Worm (Caenorhabditis elegans) whole organism, young adult: Measurements from ENCODE around the gene ZK1098.9.

Experiments used
- D2030.7 ChIP-seq: fragments of 200-800 bp; sonication (Bioruptor generic); IDR thresholded peaks from 2 replicates; pipeline ENCODE4 v1.3.6; 2022; ENCODE audit warnings: missing genetic modification reagents, missing genetic modification characterization, missing compliant biosample characterization
- F37B4.10 ChIP-seq: fragments of 200-800 bp; sonication (Bioruptor generic); IDR thresholded peaks from 2 replicates; pipeline ENCODE4 v1.3.6; 2022; ENCODE audit warnings: missing genetic modification characterization, missing compliant biosample characterization
- K11D2.4 ChIP-seq: fragments of 200-800 bp; sonication (Bioruptor generic); IDR thresholded peaks from 2 replicates; pipeline ENCODE4 v1.3.6; 2022; ENCODE audit warnings: missing genetic modification reagents, missing genetic modification characterization, missing compliant biosample characterization
- T07F8.4 ChIP-seq: sonication (generic microtip); optimal IDR thresholded peaks from 2 replicates; lab custom pipeline; 2016; ENCODE audit warnings: mild to moderate bottlenecking, missing genetic modification characterization, moderate library complexity, missing compliant biosample characterization
- T26A5.8 ChIP-seq: sonication (generic microtip); optimal IDR thresholded peaks from 2 replicates; lab custom pipeline; 2016; ENCODE audit warnings: missing genetic modification characterization, missing compliant biosample characterization
- Y53G8AR.9 ChIP-seq: fragments of 200-800 bp; sonication (Bioruptor generic); conservative IDR thresholded peaks from 2 replicates; pipeline ENCODE4 v1.3.6; 2022; ENCODE audit warnings: missing genetic modification reagents, missing genetic modification characterization, missing compliant biosample characterization
- akir-1 ChIP-seq: fragments of 200-800 bp; sonication (Bioruptor generic); optimal IDR thresholded peaks from 2 replicates; lab custom pipeline; 2018; ENCODE audit warnings: mild to moderate bottlenecking, missing genetic modification characterization, moderate library complexity, missing compliant biosample characterization
- atf-7 ChIP-seq: sonication (generic microtip); optimal IDR thresholded peaks from 2 replicates; lab custom pipeline; 2017; ENCODE audit warnings: mild to moderate bottlenecking, missing genetic modification characterization, missing compliant biosample characterization
- cebp-1 ChIP-seq, 2 experiments: fragments of 200-800 bp in 1 of 2; sonication (Bioruptor generic) in 1 of 2; sonication (generic microtip) in 1 of 2; IDR thresholded peaks in 1 of 2; optimal IDR thresholded peaks in 1 of 2; 2 replicates each; pipeline versions ENCODE4 v1.3.6 to Lab custom; 2017 to 2022; ENCODE audit warnings: missing compliant biosample characterization in 2 of 2, missing genetic modification characterization in 2 of 2, mild to moderate bottlenecking in 1 of 2, missing genetic modification reagents in 1 of 2, moderate library complexity in 1 of 2
- ceh-79 ChIP-seq: sonication (generic microtip); optimal IDR thresholded peaks from 2 replicates; lab custom pipeline; 2017; ENCODE audit warnings: mild to moderate bottlenecking, missing genetic modification characterization, missing compliant biosample characterization
- ceh-91 ChIP-seq: fragments of 200-800 bp; sonication (Bioruptor generic); IDR thresholded peaks from 2 replicates; pipeline ENCODE4 v1.3.6; 2022; ENCODE audit warnings: missing genetic modification reagents, missing genetic modification characterization, missing compliant biosample characterization
- dpff-1 ChIP-seq: sonication (generic microtip); optimal IDR thresholded peaks from 2 replicates; lab custom pipeline; 2017; ENCODE audit warnings: mild to moderate bottlenecking, missing genetic modification characterization, missing compliant biosample characterization
- ets-4 ChIP-seq: fragments of 200-800 bp; sonication (Bioruptor generic); optimal IDR thresholded peaks from 2 replicates; lab custom pipeline; 2018; ENCODE audit warnings: mild to moderate bottlenecking, missing genetic modification characterization, missing compliant biosample characterization
- hlh-26 ChIP-seq: fragments of 200-800 bp; sonication (Bioruptor generic); conservative IDR thresholded peaks from 2 replicates; pipeline ENCODE4 v1.3.6; 2022; ENCODE audit warnings: missing genetic modification reagents, missing genetic modification characterization, missing compliant biosample characterization
- hrde-1 ChIP-seq: sonication (generic microtip); optimal IDR thresholded peaks from 2 replicates; lab custom pipeline; 2016; ENCODE audit warnings: missing genetic modification characterization, mild to moderate bottlenecking, missing compliant biosample characterization, moderate library complexity, missing genotype, missing genetic modification reagents, borderline replicate concordance
- let-607 ChIP-seq, 2 experiments: fragments of 200-800 bp in 1 of 2; sonication (Bioruptor generic) in 1 of 2; sonication (generic microtip) in 1 of 2; optimal IDR thresholded peaks; 2 replicates each; lab custom pipeline; 2016 to 2018; ENCODE audit warnings: mild to moderate bottlenecking in 2 of 2, missing compliant biosample characterization in 2 of 2, missing genetic modification characterization in 2 of 2, moderate library complexity in 2 of 2, missing genotype in 1 of 2
- lin-26 ChIP-seq: fragments of 200-800 bp; sonication (Bioruptor generic); IDR thresholded peaks from 2 replicates; pipeline ENCODE4 v1.3.6; 2022; ENCODE audit warnings: missing genetic modification reagents, missing genetic modification characterization, missing compliant biosample characterization
- lir-1 ChIP-seq: fragments of 200-800 bp; sonication (Bioruptor generic); conservative IDR thresholded peaks from 2 replicates; pipeline ENCODE4 v1.3.6; 2022; ENCODE audit warnings: missing genetic modification reagents, missing genetic modification characterization, missing compliant biosample characterization
- lsl-1 ChIP-seq: fragments of 200-800 bp; sonication (Bioruptor generic); optimal IDR thresholded peaks from 2 replicates; lab custom pipeline; 2018; ENCODE audit warnings: mild to moderate bottlenecking, missing genetic modification characterization, moderate library complexity, missing compliant biosample characterization
- madf-8 ChIP-seq: fragments of 200-800 bp; sonication (Bioruptor generic); conservative IDR thresholded peaks from 2 replicates; pipeline ENCODE4 v1.3.6; 2022; ENCODE audit warnings: missing genetic modification reagents, missing genetic modification characterization, missing compliant biosample characterization
- mel-28 ChIP-seq: sonication (generic microtip); optimal IDR thresholded peaks from 2 replicates; lab custom pipeline; 2016; ENCODE audit warnings: borderline replicate concordance, mild to moderate bottlenecking, missing genetic modification characterization, missing compliant biosample characterization
- mxl-1 ChIP-seq: sonication (generic microtip); optimal IDR thresholded peaks from 2 replicates; lab custom pipeline; 2016; ENCODE audit warnings: missing genetic modification characterization, missing compliant biosample characterization
- nfyb-1 ChIP-seq: fragments of 200-800 bp; sonication (Bioruptor generic); IDR thresholded peaks from 2 replicates; pipeline ENCODE4 v1.3.6; 2022; ENCODE audit warnings: missing genetic modification reagents, missing genetic modification characterization, missing compliant biosample characterization
- nhr-179 ChIP-seq: sonication (generic microtip); optimal IDR thresholded peaks from 2 replicates; lab custom pipeline; 2016; ENCODE audit warnings: mild to moderate bottlenecking, missing genetic modification characterization, missing compliant biosample characterization
- nhr-27 ChIP-seq: fragments of 200-800 bp; sonication (Bioruptor generic); optimal IDR thresholded peaks from 2 replicates; lab custom pipeline; 2018; ENCODE audit warnings: mild to moderate bottlenecking, missing genetic modification characterization, moderate library complexity, missing compliant biosample characterization
- nhr-80 ChIP-seq: sonication (generic microtip); optimal IDR thresholded peaks from 2 replicates; lab custom pipeline; 2016; ENCODE audit warnings: missing genetic modification characterization, missing compliant biosample characterization
- pbrm-1 ChIP-seq: fragments of 200-800 bp; sonication (Bioruptor generic); IDR thresholded peaks from 2 replicates; pipeline ENCODE4 v1.3.6; 2022; ENCODE audit warnings: missing genetic modification reagents, missing genetic modification characterization, missing compliant biosample characterization
- rcor-1 ChIP-seq: fragments of 200-800 bp; sonication (Bioruptor generic); IDR thresholded peaks from 2 replicates; pipeline ENCODE4 v1.3.6; 2022; ENCODE audit warnings: missing genetic modification reagents, missing genetic modification characterization, missing compliant biosample characterization
- repo-1 ChIP-seq: sonication (generic microtip); optimal IDR thresholded peaks from 2 replicates; lab custom pipeline; 2017; ENCODE audit warnings: mild to moderate bottlenecking, missing genetic modification characterization, missing compliant biosample characterization
- sdz-38 ChIP-seq: sonication (generic microtip); optimal IDR thresholded peaks from 2 replicates; lab custom pipeline; 2016; ENCODE audit warnings: missing genotype, missing genetic modification characterization, missing compliant biosample characterization
- snpc-3.4 ChIP-seq: sonication (generic microtip); optimal IDR thresholded peaks from 2 replicates; lab custom pipeline; 2017; ENCODE audit warnings: missing genetic modification characterization, mild to moderate bottlenecking, missing compliant biosample characterization, antibody characterized with exemption, moderate library complexity, missing genotype, missing genetic modification reagents
- xnd-1 ChIP-seq: sonication (generic microtip); optimal IDR thresholded peaks from 2 replicates; lab custom pipeline; 2016; ENCODE audit warnings: missing genotype, missing genetic modification reagents, missing genetic modification characterization, missing compliant biosample characterization
- ztf-25 ChIP-seq: fragments of 200-800 bp; sonication (Bioruptor generic); IDR thresholded peaks from 2 replicates; pipeline ENCODE4 v1.3.6; 2022; ENCODE audit warnings: missing genetic modification reagents, missing genetic modification characterization, missing compliant biosample characterization

Gene ZK1098.9

ce11 chrIII:9582240-9582639, 38.0 kb downstream of the ZK1098.9 start, which contains the start of gene C48B4.3 (continued):
- TF ChIP-seq mxl-1 (tag; lab: Kevin White, UChicago): no peak
- TF ChIP-seq T26A5.8 (tag; lab: Kevin White, UChicago): no peak
- TF ChIP-seq snpc-3.4 (tag; lab: Kevin White, UChicago): no peak
- TF ChIP-seq ztf-25: no peak
- TF ChIP-seq hlh-26 (GFP tag; lab: Robert Waterston, UW): no peak
- TF ChIP-seq lin-26 (GFP tag; lab: Robert Waterston, UW): no peak
- TF ChIP-seq cebp-1 (GFP tag; IDR thresholded peaks at IDR 0.05; lab: Robert Waterston, UW): no peak
- no peak for TF ChIP-seq cebp-1 (tag; optimal IDR thresholded peaks at IDR 0.05; lab: Kevin White, UChicago)

- TF ChIP-seq ceh-79 (tag; lab: Kevin White, UChicago) (no peak), D2030.7 (GFP tag; lab: Robert Waterston, UW) (no peak), K11D2.4 (GFP tag; lab: Robert Waterston, UW) (no peak), madf-8 (GFP tag; lab: Robert Waterston, UW) (no peak), xnd-1 (tag; lab: Kevin White, UChicago) (no peak), mxl-1 (tag; lab: Kevin White, UChicago) (no peak), pbrm-1 (GFP tag; lab: Robert Waterston, UW) (no peak), nhr-179 (tag; lab: Kevin White, UChicago) (no peak), mel-28 (no peak), ceh-91 (GFP tag; lab: Robert Waterston, UW) (no peak), dpff-1 (tag; lab: Kevin White, UChicago) (no peak), lir-1 (GFP tag; lab: Robert Waterston, UW) (no peak), akir-1 (GFP tag; lab: Kevin White, UChicago) (no peak), nhr-27 (tag; lab: Kevin White, UChicago) (no peak), Y53G8AR.9 (GFP tag; lab: Robert Waterston, UW) (no peak)
Measured at ce11 chrIII:9583224-9583623, 39.0 kb downstream of the ZK1098.9 start.

ce11 chrIII:9585314-9585713, 41.1 kb downstream of the ZK1098.9 start:
- TF ChIP-seq hrde-1 (tag; lab: Kevin White, UChicago) (no peak), lsl-1 (GFP tag; lab: Kevin White, UChicago) (no peak), mxl-1 (tag; lab: Kevin White, UChicago) (no peak), let-607 (tag; optimal IDR thresholded peaks at IDR 0.05; lab: Kevin White, UChicago) (no peak), sdz-38 (tag; lab: Kevin White, UChicago) (no peak), repo-1 (tag; lab: Kevin White, UChicago) (no peak)

- TF ChIP-seq nhr-80: peak; percentile 80
- TF ChIP-seq cebp-1 (GFP tag; IDR thresholded peaks at IDR 0.05; lab: Robert Waterston, UW): no peak
- TF ChIP-seq cebp-1 (tag; optimal IDR thresholded peaks at IDR 0.05; lab: Kevin White, UChicago): peak; percentile 54
- peak; percentile 24 for TF ChIP-seq ets-4
- TF ChIP-seq atf-7 (tag; lab: Kevin White, UChicago): no peak
Measured at ce11 chrIII:9590212-9590611, 46.0 kb downstream of the ZK1098.9 start.

- TF ChIP-seq F37B4.10 (GFP tag; lab: Robert Waterston, UW) (no peak), rcor-1 (GFP tag; lab: Robert Waterston, UW) (no peak), T07F8.4 (tag; lab: Kevin White, UChicago) (no peak), nhr-80 (peak; percentile 78), nfyb-1 (GFP tag; lab: Robert Waterston, UW) (no peak)
Measured at ce11 chrIII:9592118-9592517, 47.9 kb downstream of the ZK1098.9 start, which contains the start of gene acox-1.5. acox-1.5 (minus strand) TSS chrIII:9592192.
